Worm (Caenorhabditis elegans): ENCODE measurements around the gene slt-1.

ce11 chrX:14695892-14696291 lies 21.8 kb downstream of the slt-1 start:
- no peak for TF ChIP-seq lsy-2 (tag; optimal IDR thresholded peaks at IDR 0.05)
- no peak for TF ChIP-seq pax-3 (tag; optimal IDR thresholded peaks at IDR 0.05)
- TF ChIP-seq mef-2 (tag; optimal IDR thresholded peaks at IDR 0.05): no peak
- TF ChIP-seq lin-35 (GFP tag; optimal IDR thresholded peaks at IDR 0.05): no peak
- no peak for TF ChIP-seq elt-2 (tag; optimal IDR thresholded peaks at IDR 0.05)
- no peak for TF ChIP-seq sox-4 (tag; optimal IDR thresholded peaks at IDR 0.05)
- no peak for TF ChIP-seq aha-1 (tag; optimal IDR thresholded peaks at IDR 0.05)
- no peak for TF ChIP-seq unc-130 (tag; optimal IDR thresholded peaks at IDR 0.05)
- no peak for TF ChIP-seq ceh-63 (GFP tag; optimal IDR thresholded peaks at IDR 0.05)
- TF ChIP-seq egl-27 (tag; optimal IDR thresholded peaks at IDR 0.05): no peak

All from whole organism, L1 larva.